Fruit fly (Drosophila melanogaster) whole organism, embryonic: ENCODE results near the gene CG31542.
A peak's percentile ranks its signal among the peaks of the same experiment; 100 is the strongest.

Source experiments
- Abd-B ChIP-seq: fragments of 200-800 bp; sonication (Bioruptor generic); optimal IDR thresholded peaks from 2 replicates; lab custom pipeline; 2018; ENCODE audit warnings: missing biosample characterization, mild to moderate bottlenecking, missing genetic modification characterization, moderate library complexity
- CG11093 ChIP-seq: fragments of 200-800 bp; sonication (Bioruptor generic); IDR thresholded peaks from 3 replicates; pipeline ENCODE4 v1.3.6; 2022; ENCODE audit warnings: missing biosample characterization, missing genetic modification characterization
- CG11560 ChIP-seq: fragments of 200-800 bp; sonication (Bioruptor generic); IDR thresholded peaks from 3 replicates; pipeline ENCODE4 v1.3.6; 2022; ENCODE audit warnings: missing biosample characterization, missing genetic modification characterization
- CG11695 ChIP-seq: fragments of 200-800 bp; sonication (Bioruptor generic); IDR thresholded peaks from 3 replicates; pipeline ENCODE4 v1.3.6; 2022; ENCODE audit warnings: missing biosample characterization, missing genetic modification characterization
- CG13287 ChIP-seq: fragments of 200-800 bp; sonication (Bioruptor generic); IDR thresholded peaks from 2 replicates; pipeline ENCODE4 v1.3.6; 2022; ENCODE audit warnings: missing biosample characterization, missing genetic modification characterization; ENCODE audit not compliant: partially characterized antibody
- CG14014 ChIP-seq: fragments of 200-800 bp; sonication (Bioruptor generic); IDR thresholded peaks from 2 replicates; pipeline ENCODE4 v1.3.6; 2022; ENCODE audit warnings: missing biosample characterization, missing genetic modification characterization
- CG14965 ChIP-seq: fragments of 200-800 bp; sonication (Bioruptor generic); optimal IDR thresholded peaks from 2 replicates; lab custom pipeline; 2016; ENCODE audit warnings: missing biosample characterization, missing genetic modification characterization, borderline replicate concordance
- CG17186 ChIP-seq: fragments of 200-800 bp; sonication (Bioruptor generic); optimal IDR thresholded peaks from 3 replicates; lab custom pipeline; 2017; ENCODE audit warnings: missing biosample characterization, missing genetic modification reagents, missing genetic modification characterization
- CG2120 ChIP-seq: fragments of 200-800 bp; sonication (Bioruptor generic); optimal IDR thresholded peaks from 3 replicates; lab custom pipeline; 2016; ENCODE audit warnings: missing biosample characterization, missing genetic modification characterization
- CG2678 ChIP-seq: fragments of 200-800 bp; sonication (Bioruptor generic); optimal IDR thresholded peaks from 3 replicates; lab custom pipeline; 2019; ENCODE audit warnings: missing biosample characterization, mild to moderate bottlenecking, missing genetic modification characterization, moderate library complexity
- CG33557 ChIP-seq: fragments of 200-800 bp; sonication (Bioruptor generic); optimal IDR thresholded peaks from 2 replicates; lab custom pipeline; 2019; ENCODE audit warnings: missing biosample characterization, mild to moderate bottlenecking, missing genetic modification characterization, moderate library complexity
- CG6813 ChIP-seq: fragments of 200-800 bp; sonication (Bioruptor generic); optimal IDR thresholded peaks from 2 replicates; lab custom pipeline; 2017; ENCODE audit warnings: missing biosample characterization, missing genetic modification characterization, mild to moderate bottlenecking, moderate library complexity, missing genetic modification reagents
- CG8765 ChIP-seq: fragments of 200-800 bp; sonication (Bioruptor generic); IDR thresholded peaks from 2 replicates; pipeline ENCODE4 v1.3.6; 2022; ENCODE audit warnings: missing biosample characterization, missing genetic modification characterization
- CTCF ChIP-seq: fragments of 200-800 bp; sonication (Bioruptor generic); optimal IDR thresholded peaks from 2 replicates; lab custom pipeline; 2017; ENCODE audit warnings: missing biosample characterization, mild to moderate bottlenecking, missing genetic modification characterization, moderate library complexity
- Dbx ChIP-seq: fragments of 200-800 bp; sonication (Bioruptor generic); IDR thresholded peaks from 3 replicates; pipeline ENCODE4 v1.3.6; 2022; ENCODE audit warnings: missing biosample characterization, missing genetic modification characterization
- Dp ChIP-seq: fragments of 200-800 bp; sonication (Bioruptor generic); optimal IDR thresholded peaks from 2 replicates; lab custom pipeline; 2018; ENCODE audit warnings: missing biosample characterization, mild to moderate bottlenecking, missing genetic modification characterization, moderate library complexity
- Ets97D ChIP-seq: fragments of 200-800 bp; sonication (Bioruptor generic); optimal IDR thresholded peaks from 3 replicates; lab custom pipeline; 2016; ENCODE audit warnings: missing biosample characterization, missing genetic modification characterization
- Fer1 ChIP-seq: fragments of 200-800 bp; sonication (Bioruptor generic); optimal IDR thresholded peaks from 2 replicates; lab custom pipeline; 2017; ENCODE audit warnings: missing biosample characterization, mild to moderate bottlenecking, missing genetic modification characterization
- GATAe ChIP-seq: fragments of 200-800 bp; sonication (Bioruptor generic); conservative IDR thresholded peaks from 2 replicates; pipeline ENCODE4 v1.3.6; 2022; ENCODE audit warnings: missing biosample characterization, missing genetic modification characterization
- HLH4C ChIP-seq: fragments of 200-800 bp; sonication (Bioruptor generic); IDR thresholded peaks from 3 replicates; pipeline ENCODE4 v1.3.6; 2022; ENCODE audit warnings: missing biosample characterization, missing genetic modification characterization; ENCODE audit not compliant: partially characterized antibody
- HmgZ ChIP-seq: fragments of 200-800 bp; sonication (Bioruptor generic); optimal IDR thresholded peaks from 2 replicates; lab custom pipeline; 2018; ENCODE audit warnings: missing biosample characterization, mild to moderate bottlenecking, missing genetic modification characterization
- Lim3 ChIP-seq: fragments of 200-800 bp; sonication (Bioruptor generic); IDR thresholded peaks from 2 replicates; pipeline ENCODE4 v1.3.6; 2022; ENCODE audit warnings: missing biosample characterization, missing genetic modification characterization
- Max ChIP-seq: fragments of 200-800 bp; sonication (Bioruptor generic); optimal IDR thresholded peaks from 2 replicates; lab custom pipeline; 2016; ENCODE audit warnings: missing biosample characterization, mild to moderate bottlenecking, missing genetic modification characterization
- Med ChIP-seq: fragments of 200-800 bp; sonication (Bioruptor generic); peaks from one replicate; lab custom pipeline; 2016; ENCODE audit warnings: missing biosample characterization, missing genetic modification characterization, mild to moderate bottlenecking, inconsistent platforms, moderate library complexity
- Mes4 ChIP-seq: fragments of 200-800 bp; sonication (Bioruptor generic); optimal IDR thresholded peaks from 2 replicates; lab custom pipeline; 2016; ENCODE audit warnings: missing biosample characterization, missing genetic modification characterization
- Nf-YB ChIP-seq: fragments of 200-800 bp; sonication (Bioruptor generic); optimal IDR thresholded peaks from 3 replicates; lab custom pipeline; 2019; ENCODE audit warnings: missing biosample characterization, mild to moderate bottlenecking, missing genetic modification characterization, moderate library complexity
- PHDP ChIP-seq: fragments of 200-800 bp; sonication (Bioruptor generic); optimal IDR thresholded peaks from 3 replicates; lab custom pipeline; 2018; ENCODE audit warnings: missing biosample characterization, mild to moderate bottlenecking, missing genetic modification characterization, moderate library complexity
- Sin3A ChIP-seq: fragments of >200 bp; optimal IDR thresholded peaks from 2 replicates; lab custom pipeline; 2018
- Stat92E ChIP-seq, 3 experiments: fragments of >200 bp in 2 of 3; fragments of 200-800 bp in 1 of 3; sonication (Bioruptor generic) in 1 of 3; optimal IDR thresholded peaks; 2 replicates each; lab custom pipeline; 2017 to 2019; ENCODE audit warnings: missing biosample characterization in 3 of 3, missing genetic modification characterization in 3 of 3, mild to moderate bottlenecking in 1 of 3, moderate library complexity in 1 of 3
- Trl ChIP-seq, 3 experiments: fragments of >200 bp in 2 of 3; fragments of 200-800 bp in 1 of 3; sonication (Bioruptor generic) in 1 of 3; optimal IDR thresholded peaks; 2 replicates in 1 of 3; 3 replicates in 2 of 3; lab custom pipeline; 2016 to 2017; ENCODE audit warnings: missing biosample characterization in 1 of 3, missing genetic modification characterization in 1 of 3
- ac ChIP-seq: fragments of 200-800 bp; sonication (Bioruptor generic); optimal IDR thresholded peaks from 3 replicates; lab custom pipeline; 2017; ENCODE audit warnings: missing biosample characterization, mild to moderate bottlenecking, missing genetic modification characterization
- bcd ChIP-seq: fragments of 200-800 bp; sonication (Bioruptor generic); optimal IDR thresholded peaks from 2 replicates; lab custom pipeline; 2017; ENCODE audit warnings: missing biosample characterization, mild to moderate bottlenecking, missing genetic modification characterization
- chif ChIP-seq, 2 experiments: fragments of 200-800 bp; sonication (Bioruptor generic); optimal IDR thresholded peaks; 3 replicates each; lab custom pipeline; 2016; ENCODE audit warnings: missing biosample characterization in 2 of 2, missing genetic modification characterization in 2 of 2
- crp ChIP-seq, 2 experiments: fragments of 200-800 bp; sonication (Bioruptor generic); optimal IDR thresholded peaks; 2 replicates in 1 of 2; 3 replicates in 1 of 2; lab custom pipeline; 2017; ENCODE audit warnings: missing biosample characterization in 2 of 2, missing genetic modification characterization in 2 of 2, mild to moderate bottlenecking in 1 of 2, moderate library complexity in 1 of 2
- dati ChIP-seq: fragments of 200-800 bp; sonication (Bioruptor generic); IDR thresholded peaks from 2 replicates; pipeline ENCODE4 v1.3.6; 2022; ENCODE audit warnings: missing biosample characterization, missing genetic modification characterization
- dysf ChIP-seq: fragments of 200-800 bp; sonication (Bioruptor generic); IDR thresholded peaks from 3 replicates; pipeline ENCODE4 v1.3.6; 2022; ENCODE audit warnings: missing biosample characterization, missing genetic modification characterization
- gcm ChIP-seq: fragments of 200-800 bp; sonication (Bioruptor generic); optimal IDR thresholded peaks from 2 replicates; lab custom pipeline; 2019; ENCODE audit warnings: missing biosample characterization, mild to moderate bottlenecking, missing genetic modification characterization, moderate library complexity
- gfzf ChIP-seq: fragments of 200-800 bp; sonication (Bioruptor generic); optimal IDR thresholded peaks from 2 replicates; lab custom pipeline; 2016; ENCODE audit warnings: missing biosample characterization, mild to moderate bottlenecking, missing genetic modification characterization, moderate library complexity
- hbn ChIP-seq: fragments of 200-800 bp; sonication (Bioruptor generic); IDR thresholded peaks from 2 replicates; pipeline ENCODE4 v1.3.6; 2022; ENCODE audit warnings: missing biosample characterization, missing genetic modification characterization; ENCODE audit not compliant: partially characterized antibody
- ind ChIP-seq: fragments of 200-800 bp; sonication (Bioruptor generic); optimal IDR thresholded peaks from 3 replicates; lab custom pipeline; 2016; ENCODE audit warnings: missing biosample characterization, missing genetic modification characterization
- jumu ChIP-seq: fragments of 200-800 bp; sonication (Bioruptor generic); optimal IDR thresholded peaks from 3 replicates; lab custom pipeline; 2016; ENCODE audit warnings: missing biosample characterization, missing genetic modification characterization
- knrl ChIP-seq: fragments of 200-800 bp; sonication (Bioruptor generic); IDR thresholded peaks from 3 replicates; pipeline ENCODE4 v1.3.6; 2022; ENCODE audit warnings: missing biosample characterization, missing genetic modification characterization; ENCODE audit not compliant: partially characterized antibody
- nerfin-2 ChIP-seq: fragments of 200-800 bp; sonication (Bioruptor generic); IDR thresholded peaks from 2 replicates; pipeline ENCODE4 v1.3.6; 2022; ENCODE audit warnings: missing biosample characterization, missing genetic modification characterization; ENCODE audit not compliant: partially characterized antibody
- phol ChIP-seq: fragments of 200-800 bp; sonication (Bioruptor generic); optimal IDR thresholded peaks from 3 replicates; lab custom pipeline; 2018; ENCODE audit warnings: missing biosample characterization, mild to moderate bottlenecking, missing genetic modification characterization, moderate library complexity
- ranshi ChIP-seq: fragments of 200-800 bp; sonication (Bioruptor generic); IDR thresholded peaks from 2 replicates; pipeline ENCODE4 v1.3.6; 2022; ENCODE audit warnings: missing biosample characterization, missing genetic modification characterization
- ssp ChIP-seq: fragments of 200-800 bp; sonication (Bioruptor generic); IDR thresholded peaks from 2 replicates; pipeline ENCODE4 v1.3.6; 2022; ENCODE audit warnings: missing biosample characterization, missing genetic modification characterization
- ttk ChIP-seq: fragments of 200-800 bp; sonication (Bioruptor generic); IDR thresholded peaks from 2 replicates; pipeline ENCODE4 v2.1.2; 2022; ENCODE audit warnings: missing biosample characterization, missing genetic modification characterization
- unc-4 ChIP-seq: fragments of 200-800 bp; sonication (Bioruptor generic); IDR thresholded peaks from 2 replicates; pipeline ENCODE4 v1.3.6; 2022; ENCODE audit warnings: missing biosample characterization, missing genetic modification characterization; ENCODE audit not compliant: partially characterized antibody
- wek ChIP-seq: fragments of 200-800 bp; sonication (Bioruptor generic); optimal IDR thresholded peaks from 3 replicates; lab custom pipeline; 2018; ENCODE audit warnings: missing biosample characterization, mild to moderate bottlenecking, missing genetic modification characterization, moderate library complexity
- zen2 ChIP-seq: fragments of 200-800 bp; sonication (Bioruptor generic); IDR thresholded peaks from 3 replicates; pipeline ENCODE4 v1.3.6; 2022; ENCODE audit warnings: missing biosample characterization, missing genetic modification characterization; ENCODE audit not compliant: partially characterized antibody

The CG31542 gene

dm6 chr3R:5371563-5371962 is 2.2 kb downstream of the CG31542 start, which contains the start of gene Polr2F (continued):
- TF ChIP-seq chif (GFP tag; optimal IDR thresholded peaks at IDR 0.05; lab: Kevin White, UChicago) = peak; percentile 82 to 90
- TF ChIP-seq Dbx (GFP tag; lab: Robert Waterston, UW) = peak; percentile 94
- peak; percentile 7; the same call in 1 of the 2 replicates for TF ChIP-seq dati (GFP tag; lab: Robert Waterston, UW)
- peak; percentile 79 for TF ChIP-seq Fer1 (GFP tag; lab: Kevin White, UChicago)
- no peak for TF ChIP-seq Nf-YB (GFP tag; lab: Kevin White, UChicago)
- TF ChIP-seq dysf (GFP tag; lab: Robert Waterston, UW) = peak; percentile 73
- TF ChIP-seq Mes4 = peak; percentile 55
- TF ChIP-seq hbn = peak; percentile 38; the same call in 1 of the 2 replicates
- peak; percentile 95 for TF ChIP-seq Dp (GFP tag; lab: Kevin White, UChicago)
- peak; percentile 76 for TF ChIP-seq ranshi (GFP tag; lab: Robert Waterston, UW)
- no peak for TF ChIP-seq Lim3 (GFP tag; lab: Robert Waterston, UW)
- TF ChIP-seq CG11695 (GFP tag; lab: Robert Waterston, UW) = peak; percentile 19; the same call in 1 of the 3 replicates
- peak; percentile 95 for TF ChIP-seq HmgZ (tag; lab: Kevin White, UChicago)
- TF ChIP-seq Max (GFP tag; lab: Kevin White, UChicago) = peak; percentile 95
- peak; percentile 55 for TF ChIP-seq Sin3A (lab: Kevin White, UChicago)
- TF ChIP-seq GATAe (GFP tag; lab: Robert Waterston, UW) = peak; percentile 34; the same call in 1 of the 2 replicates
- TF ChIP-seq jumu (GFP tag; lab: Kevin White, UChicago) = peak; percentile 94
- TF ChIP-seq wek (GFP tag; lab: Kevin White, UChicago) = peak; percentile 32
- TF ChIP-seq CG14965 (GFP tag; lab: Kevin White, UChicago) = no peak
- TF ChIP-seq ssp (GFP tag; lab: Robert Waterston, UW) = peak; percentile 67
- 0 out of 2 replicates have a peak, but pooled peaks have one; percentile 19 for TF ChIP-seq CG8765 (GFP tag; lab: Robert Waterston, UW)
- TF ChIP-seq CG11093 (GFP tag; lab: Robert Waterston, UW) = no peak
- no peak for TF ChIP-seq Trl (optimal IDR thresholded peaks at IDR 0.05; lab: Kevin White, UChicago)
- peak; percentile 95 for TF ChIP-seq Trl (GFP tag; optimal IDR thresholded peaks at IDR 0.05; lab: Kevin White, UChicago)
- no peak for TF ChIP-seq ac (GFP tag; lab: Kevin White, UChicago)
- peak; percentile 44 for TF ChIP-seq CTCF (GFP tag; lab: Kevin White, UChicago)
- TF ChIP-seq CG6813 (GFP tag; lab: Kevin White, UChicago) = peak; percentile 14
- peak; percentile 68 for TF ChIP-seq PHDP (tag; lab: Kevin White, UChicago)
- peak; percentile 100 for TF ChIP-seq CG11560 (tag; lab: Robert Waterston, UW)
- peak; percentile 78 for TF ChIP-seq phol
- TF ChIP-seq CG14014 (GFP tag; lab: Robert Waterston, UW) = peak; percentile 83
- peak; percentile 63 for TF ChIP-seq CG2678
- TF ChIP-seq ttk = peak; percentile 66
- peak; percentile 17 for TF ChIP-seq gcm (GFP tag; lab: Kevin White, UChicago)

DNA sequence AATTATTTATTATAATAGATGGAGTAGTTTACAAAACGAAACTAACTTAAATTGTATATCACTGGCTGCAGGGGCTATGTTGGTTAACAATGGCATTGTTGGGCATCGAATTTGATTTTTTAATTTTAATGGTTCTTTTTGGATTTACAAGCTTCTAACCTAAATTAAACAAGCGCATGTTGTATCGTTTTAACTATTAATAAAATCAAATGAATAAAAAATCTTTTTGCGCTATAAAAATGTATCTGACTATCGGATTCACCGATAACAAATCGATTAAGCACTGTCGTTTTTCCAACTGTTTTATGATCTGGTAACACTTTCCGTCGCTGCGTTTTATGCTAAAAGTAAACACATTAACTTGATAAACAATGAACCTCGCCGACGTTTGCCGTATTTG is 5.4 kb downstream of the CG31542 start, which contains the start of the genes hd and CG14667:
Gene hd (minus strand): TSS at position 243 of the 400 bp plus-strand sequence.
Gene CG14667 (plus strand): TSS at position 303 of the 400 bp plus-strand sequence.
- TF ChIP-seq CG2120 (GFP tag; lab: Kevin White, UChicago) (peak; percentile 17), bcd (GFP tag; lab: Kevin White, UChicago) (peak; percentile 14), knrl (GFP tag; lab: Robert Waterston, UW) (no peak; the same call in 2 of the 3 replicates), Abd-B (GFP tag; lab: Kevin White, UChicago) (peak; percentile 35), zen2 (peak; percentile 17; the same call in 1 of the 3 replicates), crp (GFP tag; optimal IDR thresholded peaks at IDR 0.05; lab: Kevin White, UChicago) (no peak), Ets97D (GFP tag; lab: Kevin White, UChicago) (peak; percentile 23), gfzf (peak; percentile 68), HLH4C (GFP tag; lab: Robert Waterston, UW) (peak; percentile 60), nerfin-2 (peak; percentile 42; the same call in 1 of the 2 replicates), CG17186 (GFP tag; lab: Kevin White, UChicago) (peak; percentile 69), Stat92E (GFP tag; optimal IDR thresholded peaks at IDR 0.05; lab: Kevin White, UChicago) (peak in 1 of 3 experiments; percentile 11), unc-4 (peak; percentile 62; the same call in 1 of the 2 replicates), ind (GFP tag; lab: Kevin White, UChicago) (no peak), Med (GFP tag; lab: Kevin White, UChicago) (peak; percentile 75), CG13287 (GFP tag; lab: Robert Waterston, UW) (peak; percentile 67), CG33557 (GFP tag; lab: Kevin White, UChicago) (peak; percentile 9)
